Fruit fly (Drosophila melanogaster) ovary, adult (tissue): ENCODE measurements around the gene Srp68.

Experiments
- CG17801 ChIP-seq: fragments of 200-800 bp; optimal IDR thresholded peaks from 2 replicates; lab custom pipeline; 2019; ENCODE audit warnings: missing biosample characterization, mild to moderate bottlenecking, missing genetic modification characterization, moderate library complexity; ENCODE audit not compliant: partially characterized antibody

Srp68 gene

DNA sequence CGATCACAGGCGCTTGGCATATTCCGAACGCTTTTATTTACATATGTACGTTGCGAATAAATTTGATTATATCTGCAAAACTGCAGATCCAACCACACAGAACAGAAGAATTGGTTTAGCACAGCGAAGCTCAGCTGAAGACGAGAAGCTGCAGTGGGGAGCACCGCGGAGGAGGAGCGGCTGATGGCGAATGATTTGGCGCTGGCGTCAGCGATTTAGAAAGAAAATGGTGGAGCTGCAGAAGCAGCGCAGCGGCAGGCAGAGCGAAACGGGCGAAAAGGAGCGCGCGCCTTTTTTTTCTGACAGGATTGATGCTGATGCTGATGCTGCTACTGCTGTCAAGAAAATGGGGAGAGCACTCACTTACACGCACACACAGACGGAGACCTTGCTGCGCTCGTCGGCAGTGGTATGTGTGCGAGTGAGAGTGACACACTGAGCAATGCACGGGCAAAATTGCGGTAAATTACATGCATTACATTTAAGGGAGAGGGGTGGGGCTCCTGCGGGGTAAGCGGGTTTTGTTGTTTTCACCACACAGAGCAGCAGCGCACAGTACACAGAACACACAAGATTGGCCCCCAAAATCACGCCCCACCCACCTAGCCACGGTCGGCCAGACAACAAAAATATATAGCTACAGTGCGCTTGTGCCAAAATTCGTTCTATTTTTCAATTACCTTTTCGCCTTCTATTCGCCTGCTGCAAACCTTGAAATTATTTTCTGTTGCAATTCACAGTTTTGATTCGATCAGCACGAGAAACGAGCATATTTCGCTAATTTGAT is 22.2 kb downstream of the Srp68 start:
- no peak for TF ChIP-seq CG17801 (GFP tag; lab: Kevin White, UChicago)

DNA sequence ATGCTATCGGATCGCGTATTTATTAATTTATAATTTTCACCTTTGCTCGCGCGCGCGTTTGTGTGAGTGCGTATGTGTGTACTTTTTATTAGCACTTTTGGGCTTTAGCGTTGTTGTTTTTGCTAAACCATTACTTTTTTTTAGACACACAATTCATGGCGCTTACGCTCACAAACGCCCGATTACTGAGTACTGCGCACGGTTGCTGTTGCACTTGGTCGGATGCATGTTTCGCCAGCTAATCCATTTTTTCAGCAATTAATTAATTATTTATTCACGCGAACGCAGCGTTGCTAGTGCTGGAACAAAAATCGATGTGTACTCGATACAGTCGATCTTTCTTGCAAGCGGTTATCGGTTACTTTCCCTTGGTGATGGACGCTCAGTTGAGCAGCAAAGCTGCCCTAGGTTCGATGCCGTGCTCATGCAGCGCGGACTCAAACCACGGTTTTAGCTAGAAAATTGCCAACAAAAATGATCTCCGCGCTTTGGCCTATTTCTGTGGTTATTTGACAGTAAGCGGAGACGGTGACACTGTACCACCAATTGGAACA is 22.9 kb downstream of the Srp68 start, which contains the start of the genes smg and CG5087:
Gene smg (minus strand): TSS at position 304 of the 554 bp plus-strand sequence.
Gene CG5087 (plus strand): TSS at position 499 of the 554 bp plus-strand sequence.
- peak; percentile 43 for TF ChIP-seq CG17801 (GFP tag; lab: Kevin White, UChicago)

dm6 chr3L:9002527-9002926 is 27.7 kb downstream of the Srp68 start:
- no peak for TF ChIP-seq CG17801 (GFP tag; lab: Kevin White, UChicago)

DNA sequence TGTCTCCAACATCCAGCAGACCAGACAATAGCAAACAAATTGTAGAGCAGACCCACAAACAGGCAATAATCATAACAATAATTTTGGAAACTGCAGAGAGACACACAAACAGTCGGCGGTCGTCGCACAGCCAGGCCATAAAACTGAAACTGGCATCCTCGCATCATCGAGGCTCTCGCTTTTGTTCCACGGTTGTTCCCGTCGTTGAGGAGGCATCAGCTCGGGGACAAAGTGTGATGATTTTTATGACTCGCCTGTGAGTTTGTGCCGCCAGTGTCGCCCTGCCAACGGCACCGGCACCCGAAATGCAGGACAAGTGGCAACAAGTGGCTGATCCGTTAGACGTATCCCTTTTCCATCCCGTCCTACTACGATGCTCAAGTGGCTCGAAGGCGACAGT is 28.5 kb downstream of the Srp68 start:
- no peak for TF ChIP-seq CG17801 (GFP tag; lab: Kevin White, UChicago)

DNA sequence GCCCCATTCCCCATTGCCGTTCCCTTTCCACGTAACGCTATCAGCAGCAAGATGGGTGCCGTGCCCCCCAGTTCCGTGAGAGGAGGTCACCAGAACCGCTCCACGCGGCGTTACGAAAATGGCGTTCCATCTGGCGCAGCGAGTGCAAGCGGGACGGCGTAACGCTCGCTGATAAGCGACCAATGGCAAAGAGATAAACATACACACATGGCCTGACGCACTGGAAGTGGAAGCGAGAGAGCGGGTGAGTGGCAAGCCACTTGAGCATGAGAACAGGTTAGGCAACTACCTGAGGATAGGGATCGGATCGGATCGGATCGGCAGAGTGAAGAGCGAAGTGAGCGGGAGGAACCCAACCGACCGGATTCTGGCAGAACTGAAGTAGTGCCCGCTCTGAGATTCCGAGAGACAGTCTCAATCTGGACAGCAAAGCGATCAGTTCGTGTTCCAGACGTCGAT is 30.0 kb downstream of the Srp68 start, which contains the start of gene Doc3:
Gene Doc3 (plus strand): TSS at position 409 of the 459 bp plus-strand sequence.
- TF ChIP-seq CG17801 (GFP tag; lab: Kevin White, UChicago): no peak

- TF ChIP-seq CG17801 (GFP tag; lab: Kevin White, UChicago): no peak
Observed at dm6 chr3L:9009738-9010137, 34.9 kb downstream of the Srp68 start, which contains the start of gene CG5194. TSS of gene CG5194 (minus strand) at chr3L:9009838.

DNA sequence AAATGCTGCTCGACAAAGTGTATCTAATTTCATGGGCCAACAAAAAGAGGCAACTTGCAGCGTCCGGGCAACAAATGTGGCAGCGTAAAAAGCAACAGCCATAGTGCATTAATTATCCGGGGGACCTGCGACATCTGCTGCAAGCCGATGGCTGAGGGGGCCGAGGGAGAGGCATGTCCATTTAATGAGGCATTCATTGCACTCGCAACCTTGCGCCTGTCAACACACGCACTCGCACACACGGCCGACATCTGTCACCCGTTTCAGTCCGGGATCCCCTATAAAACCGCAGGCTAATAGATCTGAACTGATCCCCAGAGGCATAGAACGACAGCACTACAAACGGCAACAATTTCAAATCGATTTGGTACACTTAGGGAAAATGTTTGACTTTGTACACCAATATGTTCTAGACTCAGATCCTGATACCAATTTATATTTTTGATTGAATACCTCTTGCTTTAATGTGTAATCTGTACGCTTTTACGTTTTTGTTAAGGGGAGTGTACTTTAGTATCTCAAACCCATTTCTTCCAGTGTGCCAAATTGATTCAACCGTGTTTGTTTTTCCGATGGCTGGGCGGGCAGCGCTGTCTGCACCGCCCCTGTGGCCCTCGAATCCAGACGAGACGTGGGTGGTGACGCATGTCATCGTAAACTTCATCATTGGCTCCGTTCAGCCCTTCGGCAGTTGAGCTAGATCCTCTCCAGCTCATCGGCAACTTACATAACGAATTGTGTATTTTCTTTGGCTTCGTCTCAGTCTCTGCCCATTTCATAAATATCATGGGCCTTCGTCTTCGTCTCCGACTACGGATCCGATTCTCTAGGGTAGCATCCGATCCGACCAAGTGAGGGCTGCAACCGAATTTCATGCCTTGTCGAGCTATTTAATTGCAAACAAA is 36.9 kb downstream of the Srp68 start:
- no peak for TF ChIP-seq CG17801 (GFP tag; lab: Kevin White, UChicago)

- TF ChIP-seq CG17801 (GFP tag; lab: Kevin White, UChicago): no peak
Observed at dm6 chr3L:9013745-9014144, 38.9 kb downstream of the Srp68 start.

- no peak for TF ChIP-seq CG17801 (GFP tag; lab: Kevin White, UChicago)
Observed at dm6 chr3L:9017414-9017813, 42.6 kb downstream of the Srp68 start.

dm6 chr3L:9019196-9019662 is 44.4 kb downstream of the Srp68 start, which contains the start of gene Doc2:
TSS of gene Doc2 (minus strand) at chr3L:9019246.
- TF ChIP-seq CG17801 (GFP tag; lab: Kevin White, UChicago): no peak

- no peak for TF ChIP-seq CG17801 (GFP tag; lab: Kevin White, UChicago)
Observed at dm6 chr3L:9020436-9021370, 45.9 kb downstream of the Srp68 start.

DNA sequence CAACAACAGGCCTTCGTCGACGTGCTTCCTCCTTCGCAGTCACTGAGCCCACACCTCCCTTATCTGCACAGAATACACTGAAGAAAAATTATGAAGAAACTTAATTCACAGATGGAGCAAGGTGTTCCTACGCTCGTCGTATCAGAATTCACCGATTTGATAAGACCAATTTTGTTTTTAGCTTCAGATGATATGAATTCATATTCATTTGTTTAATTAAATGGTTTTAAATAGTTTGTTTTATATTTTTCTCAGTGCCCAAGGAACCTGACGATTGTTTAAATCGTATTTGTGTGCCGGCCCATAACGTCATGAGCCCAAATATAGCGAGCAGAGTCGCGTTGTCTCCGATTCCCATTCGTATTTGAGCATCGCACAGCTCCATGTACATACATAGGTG is 48.8 kb downstream of the Srp68 start:
- no peak for TF ChIP-seq CG17801 (GFP tag; lab: Kevin White, UChicago)

DNA sequence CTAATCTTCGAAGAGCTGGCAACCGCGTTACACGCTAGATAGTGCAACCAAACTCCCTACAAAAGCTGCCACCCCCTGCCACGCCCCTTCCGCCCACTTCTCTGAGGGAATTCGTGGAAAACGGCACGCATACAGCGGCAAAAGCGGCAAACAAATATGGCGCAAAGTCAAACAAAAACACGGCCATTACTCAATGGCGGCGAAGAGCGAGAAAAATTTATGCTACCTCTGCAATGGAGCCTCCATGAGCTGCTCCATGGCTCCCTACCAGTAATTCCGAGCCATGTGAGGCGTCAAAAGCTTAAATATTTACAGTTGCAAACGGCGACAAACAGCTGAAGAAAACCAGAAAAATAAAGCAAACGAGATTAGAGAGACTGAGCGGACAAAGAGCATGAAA is 49.9 kb downstream of the Srp68 start:
- TF ChIP-seq CG17801 (GFP tag; lab: Kevin White, UChicago): no peak

- no peak for TF ChIP-seq CG17801 (GFP tag; lab: Kevin White, UChicago)
Observed at dm6 chr3L:9025178-9025577, 50.3 kb downstream of the Srp68 start.
